Worm (Caenorhabditis elegans) whole organism, L4/young adult: Measurements from ENCODE around the gene ham-1.

Source experiments
- W03F9.2 ChIP-seq: fragments of 150-350 bp; optimal IDR thresholded peaks from 2 replicates; lab custom pipeline; 2014; ENCODE audit warnings: missing biosample characterization, missing genetic modification characterization
- dao-5 ChIP-seq: sonication (generic microtip); optimal IDR thresholded peaks from 2 replicates; lab custom pipeline; 2016; ENCODE audit warnings: missing genotype, missing genetic modification characterization, moderate library complexity, missing compliant biosample characterization
- him-1 ChIP-seq: sonication (generic microtip); optimal IDR thresholded peaks from 2 replicates; lab custom pipeline; 2016; ENCODE audit warnings: missing genotype, missing genetic modification reagents, missing genetic modification characterization, missing compliant biosample characterization

- TF ChIP-seq W03F9.2 (tag; lab: Kevin White, UChicago) (no peak), him-1 (tag; lab: Kevin White, UChicago) (no peak), dao-5 (tag; lab: Kevin White, UChicago) (no peak)
These were observed 31.1 kb downstream of the ham-1 start, which contains the start of gene K08E7.5 for ce11 chrIV:12573068-12573467.
